Worm (Caenorhabditis elegans): Measurements from ENCODE around the gene F15D4.4.

F15D4.4 gene

ce11 chrII:13230489-13231196 lies 12.3 kb downstream of the F15D4.4 start:
- TF ChIP-seq ceh-34 (tag; optimal IDR thresholded peaks at IDR 0.05) = no peak
- no peak for TF ChIP-seq ama-1 (optimal IDR thresholded peaks at IDR 0.05)
- TF ChIP-seq hlh-13 (GFP tag; optimal IDR thresholded peaks at IDR 0.05) = no peak
- no peak for TF ChIP-seq hlh-8 (tag; optimal IDR thresholded peaks at IDR 0.05)
- no peak for TF ChIP-seq pax-1 (tag; optimal IDR thresholded peaks at IDR 0.05)
- TF ChIP-seq pqm-1 (tag; optimal IDR thresholded peaks at IDR 0.05) = no peak
- no peak for TF ChIP-seq ztf-16 (tag; optimal IDR thresholded peaks at IDR 0.05)
- no peak for TF ChIP-seq hlh-6 (tag; optimal IDR thresholded peaks at IDR 0.05)
- no peak for TF ChIP-seq sox-4 (tag; optimal IDR thresholded peaks at IDR 0.05)
- TF ChIP-seq nhr-11 (tag; optimal IDR thresholded peaks at IDR 0.05) = no peak
- TF ChIP-seq C38D4.7 (GFP tag; optimal IDR thresholded peaks at IDR 0.05) = no peak
- no peak for TF ChIP-seq zip-5 (tag; optimal IDR thresholded peaks at IDR 0.05)
- TF ChIP-seq che-1 (tag; optimal IDR thresholded peaks at IDR 0.05) = no peak
- no peak for TF ChIP-seq sdc-2 (tag; optimal IDR thresholded peaks at IDR 0.05)
- TF ChIP-seq ets-4 (tag; optimal IDR thresholded peaks at IDR 0.05) = no peak
- no peak for TF ChIP-seq ceh-31 (tag; optimal IDR thresholded peaks at IDR 0.05)
- TF ChIP-seq ceh-30 (tag; optimal IDR thresholded peaks at IDR 0.05) = no peak
- TF ChIP-seq mec-3 (tag; optimal IDR thresholded peaks at IDR 0.05; ENCODE audit: borderline replicate concordance) = no peak

ce11 chrII:13219373-13219772 lies 23.5 kb downstream of the F15D4.4 start:
- TF ChIP-seq ceh-34 (tag; optimal IDR thresholded peaks at IDR 0.05) (no peak), ama-1 (optimal IDR thresholded peaks at IDR 0.05) (no peak), elt-4 (tag; optimal IDR thresholded peaks at IDR 0.05) (no peak), elt-2 (tag; optimal IDR thresholded peaks at IDR 0.05) (no peak), pag-3 (tag; optimal IDR thresholded peaks at IDR 0.05; ENCODE audit: borderline replicate concordance) (no peak), ceh-2 (tag; optimal IDR thresholded peaks at IDR 0.05) (no peak), fax-1 (tag; optimal IDR thresholded peaks at IDR 0.05) (no peak), unc-42 (tag; optimal IDR thresholded peaks at IDR 0.05) (no peak), pha-4 (tag; optimal IDR thresholded peaks at IDR 0.05) (no peak), C08G9.2 (tag; optimal IDR thresholded peaks at IDR 0.05) (no peak), ttx-3 (tag; optimal IDR thresholded peaks at IDR 0.05) (no peak), dmd-4 (tag; optimal IDR thresholded peaks at IDR 0.05; ENCODE audit: borderline replicate concordance) (no peak), hlh-13 (GFP tag; optimal IDR thresholded peaks at IDR 0.05) (no peak)

ce11 chrII:13215792-13216191 lies 27.1 kb downstream of the F15D4.4 start, which contains the start of gene F15D4.2:
F15D4.2 (plus strand) TSS chrII:13216092.
- TF ChIP-seq ceh-30 (tag; optimal IDR thresholded peaks at IDR 0.05) (no peak), hlh-13 (GFP tag; optimal IDR thresholded peaks at IDR 0.05) (no peak), tbx-2 (tag; optimal IDR thresholded peaks at IDR 0.05) (no peak), ref-2 (tag; optimal IDR thresholded peaks at IDR 0.05) (no peak), elt-4 (tag; optimal IDR thresholded peaks at IDR 0.05) (no peak), pqm-1 (tag; optimal IDR thresholded peaks at IDR 0.05) (no peak), ceh-31 (tag; optimal IDR thresholded peaks at IDR 0.05) (no peak), K02D7.2 (tag; optimal IDR thresholded peaks at IDR 0.05) (no peak), dve-1 (tag; optimal IDR thresholded peaks at IDR 0.05) (no peak), unc-86 (tag; optimal IDR thresholded peaks at IDR 0.05) (no peak), fkh-10 (GFP tag; optimal IDR thresholded peaks at IDR 0.05) (no peak), syd-9 (tag; optimal IDR thresholded peaks at IDR 0.05) (no peak), ceh-45 (GFP tag; IDR thresholded peaks at IDR 0.05) (no peak), ceh-2 (tag; optimal IDR thresholded peaks at IDR 0.05) (no peak)

DNA sequence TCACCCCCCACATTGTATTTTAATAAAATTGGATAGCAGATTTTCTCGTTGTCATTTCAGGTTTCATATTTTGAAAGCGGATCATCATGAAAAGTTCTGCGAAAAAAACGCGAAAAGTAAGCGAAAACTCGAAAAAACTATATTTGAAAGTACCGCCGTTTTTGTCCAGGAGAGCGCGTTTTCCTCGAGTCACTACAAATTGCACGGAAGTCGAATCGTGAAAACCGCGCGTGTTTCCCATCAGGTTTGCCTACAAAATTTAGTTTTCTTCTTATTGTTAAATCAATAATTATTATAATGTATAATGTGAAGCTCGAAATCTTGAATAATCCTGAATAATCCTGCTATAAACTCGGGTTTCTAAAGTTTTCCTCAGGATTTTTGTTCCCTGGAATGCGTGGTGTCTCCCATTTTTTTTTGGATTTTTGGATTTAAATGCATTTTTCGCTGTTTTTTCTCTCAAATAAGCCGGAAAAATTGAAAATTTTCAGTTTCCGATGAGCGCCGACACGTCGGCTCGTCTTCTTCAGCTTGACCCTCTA lies 43.2 kb downstream of the F15D4.4 start, which contains the start of gene btf-1:
Gene btf-1, plus strand, starts transcription at position 492 of the 542 bp plus-strand sequence.
- TF ChIP-seq pax-1 (tag; optimal IDR thresholded peaks at IDR 0.05) (no peak), ceh-2 (tag; optimal IDR thresholded peaks at IDR 0.05) (peak; percentile 73), ceh-48 (tag; optimal IDR thresholded peaks at IDR 0.05) (no peak), Y22D7AL.16 (tag; optimal IDR thresholded peaks at IDR 0.05) (no peak), hlh-15 (tag; optimal IDR thresholded peaks at IDR 0.05) (peak; percentile 42), F13H6.1 (tag; optimal IDR thresholded peaks at IDR 0.05) (peak; percentile 71), tbx-2 (tag; optimal IDR thresholded peaks at IDR 0.05) (peak; percentile 85), sox-2 (GFP tag; IDR thresholded peaks at IDR 0.05) (no peak), hlh-8 (tag; optimal IDR thresholded peaks at IDR 0.05) (peak; percentile 91), nhr-11 (tag; optimal IDR thresholded peaks at IDR 0.05) (no peak), fkh-6 (tag; optimal IDR thresholded peaks at IDR 0.05) (peak; percentile 10), ceh-22 (tag; optimal IDR thresholded peaks at IDR 0.05) (no peak), ttx-3 (tag; optimal IDR thresholded peaks at IDR 0.05) (peak; percentile 34), eyg-1 (tag; optimal IDR thresholded peaks at IDR 0.05) (peak; percentile 16), C38D4.7 (GFP tag; optimal IDR thresholded peaks at IDR 0.05) (no peak), ref-2 (tag; optimal IDR thresholded peaks at IDR 0.05) (peak; percentile 82), unc-3 (GFP tag; conservative IDR thresholded peaks at IDR 0.05) (no peak), unc-3 (tag; optimal IDR thresholded peaks at IDR 0.05) (peak; percentile 73), pat-9 (tag; optimal IDR thresholded peaks at IDR 0.05) (peak; percentile 7)

All from whole organism, late embryonic.